Worm (Caenorhabditis elegans): ENCODE results near the gene C50E3.12.

- TF ChIP-seq ztf-11 (tag; optimal IDR thresholded peaks at IDR 0.05) (no peak), lin-15B (tag; optimal IDR thresholded peaks at IDR 0.05) (no peak), nhr-77 (tag; optimal IDR thresholded peaks at IDR 0.05) (no peak), ceh-82 (tag; optimal IDR thresholded peaks at IDR 0.05) (no peak)
Measured at ce11 chrV:7587637-7588036, 34.2 kb downstream of the C50E3.12 start, which contains the start of the genes F19F10.11 and C50E3.5.

Measured in whole organism, L4 larva.